Fruit fly (Drosophila melanogaster) whole organism, prepupa: ENCODE results near the gene ocn.

Experiments
- CG10631 ChIP-seq: fragments of 200-800 bp; sonication (Bioruptor generic); optimal IDR thresholded peaks from 2 replicates; lab custom pipeline; 2016; ENCODE audit warnings: missing biosample characterization, missing genetic modification characterization
- CG10669 ChIP-seq: fragments of 200-800 bp; sonication (Bioruptor generic); optimal IDR thresholded peaks from 3 replicates; lab custom pipeline; 2018; ENCODE audit warnings: missing biosample characterization, mild to moderate bottlenecking, missing genetic modification characterization, moderate library complexity
- CG11294 ChIP-seq: fragments of 200-800 bp; sonication (Bioruptor generic); IDR thresholded peaks from 2 replicates; pipeline ENCODE4 v1.3.6; 2022; ENCODE audit warnings: missing biosample characterization, missing genetic modification characterization
- CG11902 ChIP-seq: fragments of 200-800 bp; sonication (Bioruptor generic); optimal IDR thresholded peaks from 3 replicates; lab custom pipeline; 2016; ENCODE audit warnings: missing biosample characterization, missing genetic modification characterization
- CG15336 ChIP-seq: fragments of 200-800 bp; sonication (Bioruptor generic); IDR thresholded peaks from 2 replicates; pipeline ENCODE4 v1.3.6; 2022; ENCODE audit warnings: missing biosample characterization, missing genetic modification characterization
- CG31627 ChIP-seq: fragments of 200-800 bp; sonication (Bioruptor generic); optimal IDR thresholded peaks from 3 replicates; lab custom pipeline; 2016; ENCODE audit warnings: missing biosample characterization, missing genetic modification characterization
- CG34406 ChIP-seq: fragments of 200-800 bp; sonication (Bioruptor generic); optimal IDR thresholded peaks from 3 replicates; lab custom pipeline; 2016; ENCODE audit warnings: missing biosample characterization, missing genetic modification characterization
- CG4318 ChIP-seq: fragments of 200-800 bp; sonication (Bioruptor generic); optimal IDR thresholded peaks from 3 replicates; lab custom pipeline; 2017; ENCODE audit warnings: missing biosample characterization, mild to moderate bottlenecking, missing genetic modification characterization
- CG6163 ChIP-seq: fragments of 200-800 bp; sonication (Bioruptor generic); IDR thresholded peaks from 3 replicates; pipeline ENCODE4 v1.3.6; 2022; ENCODE audit warnings: missing biosample characterization, missing genetic modification characterization
- CG6792 ChIP-seq: fragments of 200-800 bp; sonication (Bioruptor generic); optimal IDR thresholded peaks from 3 replicates; lab custom pipeline; 2016; ENCODE audit warnings: missing biosample characterization, missing genetic modification characterization
- CG6808 ChIP-seq: fragments of 200-800 bp; sonication (Bioruptor generic); optimal IDR thresholded peaks from 3 replicates; lab custom pipeline; 2017; ENCODE audit warnings: missing biosample characterization, missing genetic modification characterization, mild to moderate bottlenecking, moderate library complexity, missing genetic modification reagents
- CG6854 ChIP-seq: fragments of 200-800 bp; sonication (Bioruptor generic); optimal IDR thresholded peaks from 2 replicates; lab custom pipeline; 2017; ENCODE audit warnings: missing biosample characterization, mild to moderate bottlenecking, missing genetic modification characterization
- CG7368 ChIP-seq: fragments of 200-800 bp; sonication (Bioruptor generic); optimal IDR thresholded peaks from 3 replicates; lab custom pipeline; 2016; ENCODE audit warnings: missing biosample characterization, missing genetic modification characterization
- CG8119 ChIP-seq: fragments of 200-800 bp; sonication (Bioruptor generic); IDR thresholded peaks from 3 replicates; pipeline ENCODE4 v1.3.6; 2022; ENCODE audit warnings: missing biosample characterization, missing genetic modification characterization
- CG8319 ChIP-seq: fragments of 200-800 bp; sonication (Bioruptor generic); optimal IDR thresholded peaks from 3 replicates; lab custom pipeline; 2016; ENCODE audit warnings: missing biosample characterization, missing genetic modification characterization
- CG8632 ChIP-seq: fragments of 200-800 bp; sonication (Bioruptor generic); optimal IDR thresholded peaks from 3 replicates; lab custom pipeline; 2016; ENCODE audit warnings: missing biosample characterization, missing genetic modification characterization
- CG9139 ChIP-seq: fragments of 200-800 bp; sonication (Bioruptor generic); optimal IDR thresholded peaks from 3 replicates; lab custom pipeline; 2017; ENCODE audit warnings: missing biosample characterization, mild to moderate bottlenecking, missing genetic modification characterization
- Eip75B ChIP-seq: fragments of 200-800 bp; sonication (Bioruptor generic); optimal IDR thresholded peaks from 3 replicates; lab custom pipeline; 2016; ENCODE audit warnings: missing biosample characterization, missing genetic modification characterization
- Eip78C ChIP-seq: fragments of 200-800 bp; sonication (Bioruptor generic); peaks from one replicate; lab custom pipeline; 2016; ENCODE audit warnings: missing biosample characterization, missing genetic modification characterization
- Eip93F ChIP-seq: fragments of 200-800 bp; sonication (Bioruptor generic); optimal IDR thresholded peaks from 2 replicates; lab custom pipeline; 2016; ENCODE audit warnings: missing biosample characterization, mild to moderate bottlenecking, missing genetic modification characterization
- Ets96B ChIP-seq: fragments of 200-800 bp; optimal IDR thresholded peaks from 2 replicates; lab custom pipeline; 2019; ENCODE audit warnings: missing biosample characterization, mild to moderate bottlenecking, missing genetic modification characterization, moderate library complexity
- Gug ChIP-seq: fragments of 200-800 bp; sonication (Bioruptor generic); IDR thresholded peaks from 2 replicates; pipeline ENCODE4 v1.3.6; 2022; ENCODE audit warnings: missing biosample characterization, missing genetic modification characterization
- Hr39 ChIP-seq: fragments of 200-800 bp; sonication (Bioruptor generic); optimal IDR thresholded peaks from 2 replicates; lab custom pipeline; 2016; ENCODE audit warnings: missing biosample characterization, missing genetic modification characterization
- Hr4 ChIP-seq: fragments of 200-800 bp; sonication (Bioruptor generic); optimal IDR thresholded peaks from 3 replicates; lab custom pipeline; 2016; ENCODE audit warnings: missing biosample characterization, missing genetic modification characterization
- Lpt ChIP-seq: fragments of 200-800 bp; sonication (Bioruptor generic); optimal IDR thresholded peaks from 3 replicates; lab custom pipeline; 2016; ENCODE audit warnings: missing biosample characterization, missing genetic modification characterization
- OdsH ChIP-seq: fragments of 200-800 bp; sonication (Bioruptor generic); optimal IDR thresholded peaks from 3 replicates; lab custom pipeline; 2016; ENCODE audit warnings: missing biosample characterization, missing genetic modification characterization
- Smox ChIP-seq: fragments of 200-800 bp; sonication (Bioruptor generic); optimal IDR thresholded peaks from 3 replicates; lab custom pipeline; 2016; ENCODE audit warnings: missing biosample characterization, missing genetic modification characterization
- Sox15 ChIP-seq: fragments of 200-800 bp; sonication (Bioruptor generic); optimal IDR thresholded peaks from 3 replicates; lab custom pipeline; 2016; ENCODE audit warnings: missing biosample characterization, missing genetic modification characterization
- achi ChIP-seq: fragments of 200-800 bp; sonication (Bioruptor generic); optimal IDR thresholded peaks from 3 replicates; lab custom pipeline; 2016; ENCODE audit warnings: missing biosample characterization, missing genetic modification characterization
- cyc ChIP-seq: fragments of 200-800 bp; sonication (Bioruptor generic); optimal IDR thresholded peaks from 3 replicates; lab custom pipeline; 2016; ENCODE audit warnings: missing biosample characterization, missing genetic modification characterization
- dac ChIP-seq: fragments of 200-800 bp; sonication (Bioruptor generic); optimal IDR thresholded peaks from 2 replicates; lab custom pipeline; 2017; ENCODE audit warnings: missing biosample characterization, mild to moderate bottlenecking, missing genetic modification characterization
- dsx ChIP-seq: fragments of 200-800 bp; optimal IDR thresholded peaks from 3 replicates; lab custom pipeline; 2019; ENCODE audit warnings: missing biosample characterization, mild to moderate bottlenecking, missing genetic modification characterization, moderate library complexity; ENCODE audit not compliant: poor library complexity, severe bottlenecking
- eg ChIP-seq: fragments of 200-800 bp; sonication (Bioruptor generic); IDR thresholded peaks from 3 replicates; pipeline ENCODE4 v1.3.6; 2022; ENCODE audit warnings: missing biosample characterization, missing genetic modification characterization
- esn ChIP-seq: fragments of 200-800 bp; sonication (Bioruptor generic); optimal IDR thresholded peaks from 2 replicates; lab custom pipeline; 2016; ENCODE audit warnings: missing biosample characterization, mild to moderate bottlenecking, missing genetic modification characterization, moderate library complexity
- fd85E ChIP-seq: fragments of 200-800 bp; sonication (Bioruptor generic); optimal IDR thresholded peaks from 3 replicates; lab custom pipeline; 2016; ENCODE audit warnings: missing biosample characterization, missing genetic modification characterization
- fkh ChIP-seq: fragments of 200-800 bp; sonication (Bioruptor generic); optimal IDR thresholded peaks from 3 replicates; lab custom pipeline; 2017; ENCODE audit warnings: missing biosample characterization, mild to moderate bottlenecking, missing genetic modification characterization, moderate library complexity
- lz ChIP-seq: fragments of 200-800 bp; sonication (Bioruptor generic); optimal IDR thresholded peaks from 3 replicates; lab custom pipeline; 2016; ENCODE audit warnings: missing biosample characterization, missing genetic modification characterization
- pdm3 ChIP-seq: fragments of 200-800 bp; sonication (Bioruptor generic); optimal IDR thresholded peaks from 3 replicates; lab custom pipeline; 2016; ENCODE audit warnings: missing biosample characterization, missing genetic modification characterization
- ss ChIP-seq, 2 experiments: fragments of 200-800 bp; sonication (Bioruptor generic); optimal IDR thresholded peaks; 2 replicates in 1 of 2; 3 replicates in 1 of 2; lab custom pipeline; 2017 to 2018; ENCODE audit warnings: mild to moderate bottlenecking in 2 of 2, missing biosample characterization in 2 of 2, missing genetic modification characterization in 2 of 2, moderate library complexity in 1 of 2
- svp ChIP-seq: fragments of 200-800 bp; sonication (Bioruptor generic); peaks from one replicate; lab custom pipeline; 2016; ENCODE audit warnings: missing biosample characterization, missing genetic modification characterization
- vri ChIP-seq: fragments of 200-800 bp; sonication (Bioruptor generic); optimal IDR thresholded peaks from 3 replicates; lab custom pipeline; 2016; ENCODE audit warnings: missing biosample characterization, mild to moderate bottlenecking, missing genetic modification characterization

Gene ocn

DNA sequence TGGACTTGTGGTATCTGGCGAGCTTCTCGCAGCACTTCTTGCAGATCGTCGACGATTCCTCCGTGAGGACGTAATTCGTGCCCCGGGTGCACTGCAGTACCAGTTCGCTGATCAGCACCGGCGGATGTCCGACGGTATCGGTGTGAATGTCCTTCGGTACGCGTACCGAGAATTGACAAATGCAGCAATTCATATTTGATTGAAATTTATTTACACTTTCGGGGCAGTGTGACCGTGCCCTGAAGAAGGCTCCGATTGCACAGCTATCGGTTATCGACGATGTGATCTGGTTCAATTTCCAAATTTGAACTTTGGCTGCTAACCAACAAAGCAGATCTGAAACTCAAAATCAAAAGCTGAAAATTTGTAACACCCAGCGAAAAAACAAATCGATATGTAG is 921 bp downstream of the ocn start, which contains the start of gene ZIPIC:
TSS of gene ZIPIC (minus strand) at position 262 of the 400 bp plus-strand sequence.
- TF ChIP-seq dac (GFP tag; lab: Kevin White, UChicago) (no peak), esn (GFP tag; lab: Kevin White, UChicago) (no peak), Eip93F (no peak), CG31627 (GFP tag; lab: Kevin White, UChicago) (no peak), CG8632 (GFP tag; lab: Kevin White, UChicago) (no peak), CG9139 (no peak), Lpt (GFP tag; lab: Kevin White, UChicago) (no peak), CG6792 (GFP tag; lab: Kevin White, UChicago) (no peak), dsx (GFP tag; lab: Kevin White, UChicago) (no peak), CG6808 (GFP tag; lab: Kevin White, UChicago) (no peak), fkh (GFP tag; lab: Kevin White, UChicago) (no peak), cyc (no peak)

DNA sequence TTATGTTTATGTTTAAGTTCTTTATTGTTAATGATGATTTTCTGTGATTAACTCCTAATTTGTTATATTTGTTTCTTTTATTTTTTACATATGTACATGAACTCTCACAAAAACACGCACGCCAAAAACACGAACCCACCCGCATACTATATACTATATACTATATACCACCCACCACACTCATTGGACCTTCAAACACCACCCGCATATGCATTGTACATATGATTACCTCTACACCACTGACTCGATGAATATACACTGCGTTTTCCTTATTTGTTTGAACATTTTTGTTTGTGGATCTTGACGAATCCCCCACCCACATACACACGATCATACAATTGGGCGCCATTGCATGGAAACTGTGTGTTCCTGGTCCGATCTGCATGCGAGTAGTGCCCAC is 5.2 kb downstream of the ocn start:
- TF ChIP-seq CG6792 (GFP tag; lab: Kevin White, UChicago): no peak

DNA sequence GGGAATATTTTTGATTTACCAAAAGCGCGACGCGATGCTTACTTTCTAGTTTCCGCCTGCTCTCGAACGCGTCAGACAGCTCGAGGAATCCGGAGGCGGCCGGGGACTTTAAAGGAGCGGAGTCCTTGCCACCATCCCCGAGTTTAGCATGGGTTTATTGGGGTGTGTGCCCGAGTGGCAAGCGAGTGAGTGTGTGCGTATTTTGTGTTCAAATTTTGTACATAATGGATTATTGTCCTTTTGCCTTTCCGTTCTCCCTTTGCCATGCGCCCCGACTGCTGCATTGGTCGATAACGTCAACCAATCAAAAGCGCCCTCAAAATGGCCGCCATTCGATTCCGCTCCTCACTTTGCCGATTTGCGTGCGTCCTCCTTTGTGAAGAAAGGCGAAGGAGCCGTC is 7.5 kb downstream of the ocn start:
- TF ChIP-seq cyc (no peak), eg (no peak), Ets96B (tag; lab: Kevin White, UChicago) (no peak), Lpt (GFP tag; lab: Kevin White, UChicago) (no peak), Gug (no peak), CG4318 (no peak), CG6854 (GFP tag; lab: Kevin White, UChicago) (no peak), Eip78C (GFP tag; lab: Kevin White, UChicago) (no peak)
- TF ChIP-seq, all 60 proteins: peak for 0

DNA sequence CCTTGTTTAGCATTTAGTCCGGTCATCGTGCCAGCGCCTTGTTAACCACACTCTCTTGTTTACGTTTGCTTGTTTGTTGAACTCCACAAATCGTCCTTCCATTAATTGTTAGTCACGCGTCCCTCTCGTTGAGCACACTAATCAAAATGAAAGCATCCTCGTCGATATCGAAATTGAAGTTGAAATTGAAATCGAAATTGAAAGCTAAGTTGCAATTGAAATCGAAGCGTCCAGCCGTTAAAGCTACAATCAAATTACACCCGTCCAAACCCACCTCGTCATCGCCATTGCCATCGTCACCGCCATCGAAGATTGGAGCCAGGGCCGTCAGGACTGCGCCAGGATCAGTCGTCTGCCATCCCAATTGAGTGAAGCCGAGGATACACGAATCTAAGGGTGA is 14.1 kb downstream of the ocn start:
- TF ChIP-seq pdm3: no peak
- no peak for TF ChIP-seq CG34406
- no peak for TF ChIP-seq Eip78C (GFP tag; lab: Kevin White, UChicago)
- no peak for TF ChIP-seq Eip75B (GFP tag; lab: Kevin White, UChicago)
- no peak for TF ChIP-seq OdsH (GFP tag; lab: Kevin White, UChicago)
- no peak for TF ChIP-seq CG10669
- no peak for TF ChIP-seq CG11294 (GFP tag; lab: Robert Waterston, UW)
- no peak for TF ChIP-seq eg
- TF ChIP-seq ss (GFP tag; optimal IDR thresholded peaks at IDR 0.05; lab: Kevin White, UChicago): no peak
- TF ChIP-seq CG6808 (GFP tag; lab: Kevin White, UChicago): no peak
- no peak for TF ChIP-seq achi (GFP tag; lab: Kevin White, UChicago)
- no peak for TF ChIP-seq Sox15 (GFP tag; lab: Kevin White, UChicago)
- TF ChIP-seq, all 60 proteins: peak for 0

DNA sequence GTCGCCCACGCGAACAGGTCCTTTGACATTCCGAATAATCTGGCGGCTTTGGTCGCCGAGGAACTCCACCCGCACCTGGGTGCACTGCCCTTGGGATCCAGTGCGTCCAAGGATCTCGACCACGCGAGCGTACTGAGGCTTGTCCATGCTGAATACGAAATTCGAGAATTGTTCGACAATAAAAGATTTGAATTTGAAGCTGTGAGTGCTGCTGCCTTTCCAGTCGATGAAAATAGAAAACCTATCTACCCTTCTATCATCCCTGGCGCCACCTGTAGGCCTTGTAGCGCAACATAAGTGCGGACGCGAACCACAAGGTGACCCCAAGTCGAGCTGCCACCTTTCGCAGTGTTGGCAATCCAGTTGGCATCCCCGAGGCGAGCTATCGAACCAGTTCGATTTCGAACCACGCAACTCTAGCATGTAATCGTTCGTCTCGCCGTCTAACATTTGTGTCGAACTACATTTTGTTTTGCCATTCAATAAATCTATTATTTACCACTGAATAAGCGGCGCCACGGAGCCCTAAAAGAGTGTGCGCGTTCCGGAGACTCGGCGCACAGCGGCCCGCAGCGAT is 15.0 kb downstream of the ocn start, which contains the start of the genes RpS28a and Axn:
TSS of gene RpS28a (minus strand) at position 197 of the 577 bp plus-strand sequence.
TSS of gene Axn (plus strand) at position 391 of the 577 bp plus-strand sequence.
- TF ChIP-seq fd85E (GFP tag; lab: Kevin White, UChicago) (no peak), CG31627 (GFP tag; lab: Kevin White, UChicago) (peak; percentile 6), OdsH (GFP tag; lab: Kevin White, UChicago) (no peak), Smox (GFP tag; lab: Kevin White, UChicago) (no peak), CG6854 (GFP tag; lab: Kevin White, UChicago) (no peak), CG11902 (no peak), CG10669 (no peak), CG6808 (GFP tag; lab: Kevin White, UChicago) (no peak), dac (GFP tag; lab: Kevin White, UChicago) (no peak), lz (GFP tag; lab: Kevin White, UChicago) (no peak), CG4318 (no peak), CG8319 (GFP tag; lab: Kevin White, UChicago) (peak; percentile 100), CG15336 (GFP tag; lab: Robert Waterston, UW) (no peak), Eip75B (GFP tag; lab: Kevin White, UChicago) (no peak), CG7368 (GFP tag; lab: Kevin White, UChicago) (no peak), CG8632 (GFP tag; lab: Kevin White, UChicago) (no peak), cyc (peak; percentile 1), Hr39 (GFP tag; lab: Kevin White, UChicago) (peak; percentile 9), CG8119 (no peak), CG10631 (no peak), Hr4 (GFP tag; lab: Kevin White, UChicago) (no peak), svp (GFP tag; lab: Kevin White, UChicago) (peak; percentile 96), eg (no peak), Ets96B (tag; lab: Kevin White, UChicago) (no peak), vri (GFP tag; lab: Kevin White, UChicago) (no peak), CG6163 (no peak), CG9139 (no peak), Sox15 (GFP tag; lab: Kevin White, UChicago) (no peak), Eip78C (GFP tag; lab: Kevin White, UChicago) (no peak), CG11294 (GFP tag; lab: Robert Waterston, UW) (no peak)
